Worm (Caenorhabditis elegans) whole organism, L3 larva: Measurements from ENCODE around the gene algn-5.
A peak's percentile ranks its signal among the peaks of the same experiment; 100 is the strongest.
"Not testable (repeated sequence)": the region's sequence is repeated elsewhere in the genome, so short reads cannot be mapped to it uniquely, and the experiment has no call there.

Experiments
- R02D3.7 ChIP-seq: fragments of 150-350 bp; optimal IDR thresholded peaks from 2 replicates; lab custom pipeline; 2014; ENCODE audit warnings: missing biosample characterization, missing genetic modification characterization
- ZK546.5 ChIP-seq: sonication (generic microtip); optimal IDR thresholded peaks from 2 replicates; lab custom pipeline; 2017; ENCODE audit warnings: missing biosample characterization, missing genetic modification characterization
- ama-1 ChIP-seq: fragments of 150-350 bp; optimal IDR thresholded peaks from 2 replicates; lab custom pipeline; 2018
- ceh-16 ChIP-seq: sonication (generic microtip); optimal IDR thresholded peaks from 2 replicates; lab custom pipeline; 2017; ENCODE audit warnings: missing biosample characterization, missing genetic modification characterization
- ceh-28 ChIP-seq: fragments of 150-350 bp; optimal IDR thresholded peaks from 2 replicates; lab custom pipeline; 2014; ENCODE audit warnings: missing biosample characterization, missing genetic modification reagents, missing genetic modification characterization
- egl-5 ChIP-seq: fragments of 150-350 bp; optimal IDR thresholded peaks from 2 replicates; lab custom pipeline; 2017; ENCODE audit warnings: missing biosample characterization, missing genetic modification reagents, missing genetic modification characterization, inconsistent platforms
- elt-1 ChIP-seq: fragments of 150-350 bp; optimal IDR thresholded peaks from 2 replicates; lab custom pipeline; 2014; ENCODE audit warnings: missing biosample characterization, missing genetic modification characterization
- elt-3 ChIP-seq, 3 experiments: fragments of 150-350 bp in 1 of 3; sonication (generic microtip) in 2 of 3; optimal IDR thresholded peaks; 2 replicates in 2 of 3; 4 replicates in 1 of 3; lab custom pipeline; 2014 to 2017; ENCODE audit warnings: missing biosample characterization in 3 of 3, missing genetic modification characterization in 3 of 3
- fkh-10 ChIP-seq: sonication (generic microtip); optimal IDR thresholded peaks from 2 replicates; lab custom pipeline; 2017; ENCODE audit warnings: missing biosample characterization, missing genetic modification reagents, missing genetic modification characterization
- fkh-2 ChIP-seq: fragments of 150-350 bp; optimal IDR thresholded peaks from 2 replicates; lab custom pipeline; 2014; ENCODE audit warnings: missing biosample characterization, missing genetic modification reagents, missing genetic modification characterization
- fos-1 ChIP-seq: fragments of 150-350 bp; optimal IDR thresholded peaks from 2 replicates; lab custom pipeline; 2014; ENCODE audit warnings: missing biosample characterization, missing genetic modification characterization
- jun-1 ChIP-seq: fragments of 150-350 bp; optimal IDR thresholded peaks from 2 replicates; lab custom pipeline; 2014; ENCODE audit warnings: missing biosample characterization, missing genetic modification reagents, missing genetic modification characterization
- lin-15B ChIP-seq: fragments of 150-350 bp; optimal IDR thresholded peaks from 2 replicates; lab custom pipeline; 2014; ENCODE audit warnings: missing biosample characterization, missing genetic modification characterization
- lin-39 ChIP-seq: fragments of 150-350 bp; optimal IDR thresholded peaks from 2 replicates; lab custom pipeline; 2018; ENCODE audit warnings: missing biosample characterization, missing genetic modification reagents, missing genetic modification characterization
- mdl-1 ChIP-seq: fragments of 150-350 bp; optimal IDR thresholded peaks from 2 replicates; lab custom pipeline; 2014; ENCODE audit warnings: missing biosample characterization, missing genetic modification characterization
- mml-1 ChIP-seq: fragments of 150-350 bp; sonication (generic microtip); optimal IDR thresholded peaks from 3 replicates; lab custom pipeline; 2014; ENCODE audit warnings: missing biosample characterization, missing genetic modification characterization
- nfya-1 ChIP-seq: sonication (generic microtip); optimal IDR thresholded peaks from 2 replicates; lab custom pipeline; 2017; ENCODE audit warnings: missing genetic modification characterization, mild to moderate bottlenecking, missing compliant biosample characterization, antibody characterized with exemption, moderate library complexity; ENCODE audit not compliant: insufficient read depth
- nhr-12 ChIP-seq: fragments of 150-350 bp; optimal IDR thresholded peaks from 2 replicates; lab custom pipeline; 2014; ENCODE audit warnings: missing biosample characterization, missing genetic modification characterization
- nhr-23 ChIP-seq: fragments of 150-350 bp; optimal IDR thresholded peaks from 2 replicates; lab custom pipeline; 2014; ENCODE audit warnings: missing biosample characterization, missing genetic modification reagents, missing genetic modification characterization
- nhr-28 ChIP-seq: fragments of 150-350 bp; optimal IDR thresholded peaks from 2 replicates; lab custom pipeline; 2014; ENCODE audit warnings: missing biosample characterization, missing genetic modification characterization
- nhr-43 ChIP-seq: sonication (generic microtip); optimal IDR thresholded peaks from 2 replicates; lab custom pipeline; 2016; ENCODE audit warnings: mild to moderate bottlenecking, missing genetic modification characterization, missing compliant biosample characterization; ENCODE audit not compliant: poor library complexity, severe bottlenecking
- nhr-67 ChIP-seq: fragments of 150-350 bp; optimal IDR thresholded peaks from 2 replicates; lab custom pipeline; 2014; ENCODE audit warnings: missing biosample characterization, missing genetic modification characterization
- pha-4 ChIP-seq: fragments of 150-350 bp; optimal IDR thresholded peaks from 2 replicates; lab custom pipeline; 2014; ENCODE audit warnings: missing biosample characterization, missing genetic modification reagents, missing genetic modification characterization
- pqm-1 ChIP-seq: fragments of 150-350 bp; optimal IDR thresholded peaks from 2 replicates; lab custom pipeline; 2017; ENCODE audit warnings: missing biosample characterization, missing genetic modification characterization, inconsistent platforms
- sea-2 ChIP-seq: fragments of 150-350 bp; sonication (generic microtip); optimal IDR thresholded peaks from 4 replicates; lab custom pipeline; 2014; ENCODE audit warnings: missing biosample characterization, missing genetic modification reagents, missing genetic modification characterization
- skn-1 ChIP-seq: fragments of 150-350 bp; optimal IDR thresholded peaks from 2 replicates; lab custom pipeline; 2014; ENCODE audit warnings: missing biosample characterization, missing genetic modification characterization
- snpc-4 ChIP-seq: fragments of 150-350 bp; optimal IDR thresholded peaks from 2 replicates; lab custom pipeline; 2014; ENCODE audit warnings: missing biosample characterization, missing genetic modification characterization
- tbx-2 ChIP-seq: sonication (generic microtip); optimal IDR thresholded peaks from 2 replicates; lab custom pipeline; 2016; ENCODE audit warnings: mild to moderate bottlenecking, missing genetic modification characterization, missing compliant biosample characterization
- unc-39 ChIP-seq: sonication (generic microtip); optimal IDR thresholded peaks from 4 replicates; lab custom pipeline; 2017; ENCODE audit warnings: missing biosample characterization, missing genetic modification characterization
- unc-62 ChIP-seq: fragments of 150-350 bp; sonication (generic microtip); optimal IDR thresholded peaks from 4 replicates; lab custom pipeline; 2014; ENCODE audit warnings: missing biosample characterization, missing genetic modification reagents, missing genetic modification characterization
- ztf-4 ChIP-seq: fragments of 150-350 bp; optimal IDR thresholded peaks from 2 replicates; lab custom pipeline; 2014; ENCODE audit warnings: missing biosample characterization, missing genetic modification characterization

Gene algn-5

ce11 chrV:4204421-4204820 is 9.0 kb downstream of the algn-5 start, which contains the start of gene H43I07.1:
Gene H43I07.1, plus strand, starts transcription at chrV:4204721.
- TF ChIP-seq nhr-23 (tag; lab: Kevin White, UChicago) (no peak), fos-1 (no peak), ztf-4 (tag; lab: Kevin White, UChicago) (no peak), pha-4 (tag; lab: Kevin White, UChicago) (no peak), unc-39 (tag; lab: Kevin White, UChicago) (no peak), unc-62 (no peak), ama-1 (lab: Kevin White, UChicago) (no peak), mdl-1 (tag; lab: Kevin White, UChicago) (no peak), jun-1 (tag; lab: Kevin White, UChicago) (no peak), fkh-2 (tag; lab: Kevin White, UChicago) (no peak), mml-1 (tag; lab: Kevin White, UChicago) (no peak)

- peak; percentile 75 for TF ChIP-seq fkh-10 (GFP tag; lab: Kevin White, UChicago)
- no peak for TF ChIP-seq pqm-1 (tag; lab: Kevin White, UChicago)
Observed at ce11 chrV:4211521-4211920, 16.1 kb downstream of the algn-5 start.

DNA sequence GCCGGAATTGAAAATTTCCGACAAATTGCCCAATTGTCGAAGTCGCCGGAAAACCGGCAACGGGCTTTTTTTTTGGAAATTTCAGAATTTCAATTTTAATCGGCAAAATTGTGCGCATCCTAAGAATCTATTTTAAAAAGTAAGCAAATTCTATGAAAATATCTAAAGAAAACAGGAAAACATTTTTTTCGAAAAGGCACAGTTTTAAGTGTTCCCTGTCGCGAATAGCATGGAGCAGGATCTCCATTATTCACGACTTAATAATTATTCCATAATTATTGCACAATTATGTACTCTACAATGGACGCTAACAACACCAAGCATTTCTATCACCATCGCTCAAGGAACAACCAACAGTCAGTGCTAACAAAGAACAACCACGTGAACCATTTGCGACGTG is 20.5 kb downstream of the algn-5 start, which contains the start of gene H43I07.4:
Gene H43I07.4, plus strand, starts transcription at position 301 of the 400 bp plus-strand sequence.
- not testable (repeated sequence) for TF ChIP-seq sea-2 (GFP tag; lab: Kevin White, UChicago); R02D3.7; lin-15B

DNA sequence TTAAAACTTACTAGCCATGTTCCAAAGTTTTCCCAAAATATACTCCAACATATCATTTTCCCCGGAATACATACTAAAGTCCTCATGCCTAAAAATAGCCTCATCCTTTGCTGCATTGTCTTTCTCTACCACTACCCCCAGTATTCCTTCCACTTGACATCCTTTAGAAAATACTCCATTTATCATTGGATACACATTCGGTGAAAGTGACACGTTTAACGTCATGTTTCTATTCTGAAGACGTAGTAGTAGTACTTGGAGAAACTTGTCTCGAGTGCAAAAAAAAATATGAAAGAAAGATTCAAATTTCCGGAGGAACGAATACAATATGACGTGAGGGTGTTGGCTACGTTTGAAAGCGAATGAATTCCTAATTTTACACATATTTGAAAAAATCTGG is 21.5 kb downstream of the algn-5 start:
- no peak for TF ChIP-seq ceh-28
- TF ChIP-seq tbx-2 = no peak
- no peak for TF ChIP-seq unc-39 (tag; lab: Kevin White, UChicago)
- no peak for TF ChIP-seq nhr-67 (tag; lab: Kevin White, UChicago)
- no peak for TF ChIP-seq nhr-28
- TF ChIP-seq pha-4 (tag; lab: Kevin White, UChicago) = no peak
- TF ChIP-seq ceh-16 (tag; lab: Kevin White, UChicago) = no peak

DNA sequence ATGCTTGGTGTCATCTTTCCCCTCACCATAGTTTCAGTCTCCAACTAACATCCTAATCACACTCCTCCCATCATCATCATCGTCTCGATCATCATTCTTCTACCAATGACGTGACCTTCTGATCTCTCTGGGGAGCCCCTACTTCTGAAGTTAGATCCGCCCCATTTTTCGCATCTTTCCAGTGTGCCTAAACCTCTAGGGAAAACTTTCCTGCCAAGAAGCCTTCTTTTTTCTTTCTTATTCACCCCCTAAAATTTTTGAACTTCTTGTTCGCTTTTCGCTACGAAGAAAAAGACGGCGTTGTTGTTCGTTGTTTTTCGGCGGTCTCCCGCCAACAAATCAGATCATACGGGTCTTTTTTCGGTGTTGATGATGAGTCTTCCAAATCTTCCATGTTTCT is 22.9 kb downstream of the algn-5 start:
- TF ChIP-seq lin-39 (tag; lab: Kevin White, UChicago) (peak; percentile 24), fkh-2 (tag; lab: Kevin White, UChicago) (no peak), nhr-12 (no peak), fos-1 (no peak), mml-1 (tag; lab: Kevin White, UChicago) (no peak), R02D3.7 (no peak), elt-1 (tag; lab: Kevin White, UChicago) (peak; percentile 46), skn-1 (tag; lab: Kevin White, UChicago) (no peak), pqm-1 (tag; lab: Kevin White, UChicago) (no peak), elt-3 (tag; optimal IDR thresholded peaks at IDR 0.05; lab: Kevin White, UChicago) (no peak), unc-39 (tag; lab: Kevin White, UChicago) (no peak), nfya-1 (tag; lab: Kevin White, UChicago) (peak; percentile 10), ZK546.5 (no peak)

DNA sequence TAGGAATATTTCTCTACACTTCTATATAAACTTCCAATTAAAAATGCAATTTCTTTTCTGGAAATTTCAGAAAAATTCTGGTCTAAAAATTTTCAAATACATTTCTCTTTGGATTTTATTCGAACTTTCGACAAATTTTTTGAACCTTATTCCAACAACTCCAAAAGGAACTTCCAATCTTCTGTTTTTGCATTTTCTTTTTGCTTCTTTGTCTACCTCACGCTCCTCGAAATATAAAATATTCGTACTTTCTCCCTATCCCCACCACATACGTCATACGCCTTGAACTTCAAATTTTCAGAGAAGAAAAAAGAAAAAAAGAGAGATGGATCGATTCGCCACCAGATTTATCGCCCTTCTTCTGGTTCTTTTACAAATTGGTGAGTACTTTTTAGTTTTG is 24.0 kb downstream of the algn-5 start, which contains the start of gene nlp-9:
Gene nlp-9, plus strand, starts transcription at position 301 of the 400 bp plus-strand sequence.
- TF ChIP-seq elt-3 (tag; optimal IDR thresholded peaks at IDR 0.05; lab: Kevin White, UChicago) = no peak
- TF ChIP-seq snpc-4 (tag; lab: Kevin White, UChicago) = no peak
- TF ChIP-seq tbx-2 = no peak
- TF ChIP-seq R02D3.7 = no peak

DNA sequence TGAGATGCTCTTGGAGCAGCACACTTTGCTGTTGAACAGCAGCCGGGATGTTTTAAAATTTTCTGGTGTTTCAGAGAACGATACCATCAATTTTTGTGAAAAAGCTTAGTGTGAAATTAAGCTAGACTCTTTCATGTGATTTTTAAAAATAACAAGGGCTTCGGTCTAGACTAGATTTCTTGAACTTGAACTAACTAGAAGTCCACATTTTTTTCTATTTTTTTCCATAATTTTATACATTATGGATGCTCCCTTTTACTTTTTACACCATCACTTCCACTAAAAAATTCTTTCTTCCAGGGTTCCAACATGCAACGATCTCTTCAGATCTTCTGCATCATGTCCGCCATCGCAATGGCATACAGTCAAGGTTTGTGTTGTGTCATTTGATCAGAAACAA is 40.7 kb downstream of the algn-5 start, which contains the start of gene nlp-13:
Gene nlp-13, plus strand, starts transcription at position 301 of the 400 bp plus-strand sequence.
- TF ChIP-seq fos-1 (no peak), nhr-28 (no peak), mml-1 (tag; lab: Kevin White, UChicago) (no peak), egl-5 (tag; lab: Kevin White, UChicago) (no peak), nhr-43 (tag; lab: Kevin White, UChicago) (no peak), ZK546.5 (no peak), ztf-4 (tag; lab: Kevin White, UChicago) (no peak)
- TF ChIP-seq, all 47 proteins: peak for 0
